Worm (Caenorhabditis elegans) whole organism, L2 larva: Measurements from ENCODE around the gene srg-5.

Source experiments
- lin-39 ChIP-seq: fragments of 150-350 bp; optimal IDR thresholded peaks from 2 replicates; lab custom pipeline; 2014; ENCODE audit warnings: missing biosample characterization, missing genetic modification reagents, missing genetic modification characterization
- nhr-12 ChIP-seq: fragments of 150-350 bp; optimal IDR thresholded peaks from 2 replicates; lab custom pipeline; 2014; ENCODE audit warnings: missing biosample characterization, missing genetic modification characterization
- snpc-4 ChIP-seq: fragments of 150-350 bp; optimal IDR thresholded peaks from 2 replicates; lab custom pipeline; 2014; ENCODE audit warnings: missing biosample characterization, missing genetic modification characterization
- zag-1 ChIP-seq: fragments of 150-350 bp; optimal IDR thresholded peaks from 2 replicates; lab custom pipeline; 2014; ENCODE audit warnings: missing biosample characterization, missing genetic modification characterization
- ztf-11 ChIP-seq: sonication (generic microtip); optimal IDR thresholded peaks from 2 replicates; lab custom pipeline; 2017; ENCODE audit warnings: missing biosample characterization, missing genetic modification characterization

DNA sequence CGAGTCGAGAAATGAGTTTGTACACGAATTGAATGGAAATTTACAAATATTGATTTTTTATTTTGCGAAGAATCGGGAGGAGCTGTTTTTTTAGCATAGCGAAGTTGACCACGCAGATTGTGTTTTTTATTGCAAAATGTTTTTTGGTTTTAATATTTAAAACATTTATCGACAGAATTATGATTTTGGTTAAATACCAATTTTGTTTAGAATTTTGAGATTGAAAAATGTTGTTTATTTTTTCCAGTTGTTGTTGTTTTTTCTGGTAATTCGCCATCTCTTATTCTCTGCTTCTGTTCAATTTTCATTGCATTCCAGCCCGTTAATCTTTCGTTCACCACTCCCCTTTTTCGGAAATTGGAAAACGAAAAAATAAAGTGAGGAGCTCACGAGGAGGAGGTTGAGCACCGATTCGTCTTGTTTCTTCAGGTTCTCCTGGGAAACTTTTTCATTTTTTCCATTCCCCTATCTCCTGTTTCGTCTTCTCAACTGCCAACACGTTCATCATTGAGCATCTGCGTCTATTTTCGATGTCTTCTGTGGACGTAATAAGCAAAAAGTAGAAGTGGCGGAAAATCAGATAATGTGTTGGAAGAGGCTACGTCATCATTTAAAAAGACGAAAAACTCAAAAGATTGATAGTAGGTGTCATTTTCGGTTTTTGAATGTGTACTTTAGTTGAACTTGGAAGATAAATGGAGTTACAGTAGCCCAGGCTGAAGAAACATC, 31.8 kb upstream of the srg-5 start, which contains the start of gene F47D12.7:
- no peak for TF ChIP-seq nhr-12 (tag; lab: Kevin White, UChicago)
- no peak for TF ChIP-seq ztf-11 (tag; lab: Kevin White, UChicago)
- TF ChIP-seq snpc-4 (tag; lab: Kevin White, UChicago): no peak
- no peak for TF ChIP-seq lin-39 (tag; lab: Kevin White, UChicago)
- no peak for TF ChIP-seq zag-1
